Fruit fly (Drosophila melanogaster): ENCODE data around the gene CG32809.

The CG32809 gene

dm6 chrX:1695529-1696410, 3.2 kb upstream of the CG32809 start, which contains the start of gene a6:
TSS of gene a6 (minus strand) at chrX:1695889.
- no peak for TF ChIP-seq Hr83 (GFP tag; optimal IDR thresholded peaks at IDR 0.05; ENCODE audit: poor library complexity, severe bottlenecking)
- no peak for TF ChIP-seq jim (GFP tag; optimal IDR thresholded peaks at IDR 0.05)
- no peak for TF ChIP-seq HLH106 (tag; optimal IDR thresholded peaks at IDR 0.05)
- TF ChIP-seq dsf (GFP tag; optimal IDR thresholded peaks at IDR 0.05; ENCODE audit: borderline replicate concordance) = no peak
- no peak for TF ChIP-seq br (GFP tag; optimal IDR thresholded peaks at IDR 0.05)
- no peak for TF ChIP-seq fru (GFP tag; optimal IDR thresholded peaks at IDR 0.05)
- TF ChIP-seq pan (optimal IDR thresholded peaks at IDR 0.05) = no peak
- no peak for TF ChIP-seq Rel (GFP tag; optimal IDR thresholded peaks at IDR 0.05)
- peak; percentile 31 for TF ChIP-seq Rel (tag; optimal IDR thresholded peaks at IDR 0.05)
- TF ChIP-seq brk (GFP tag; optimal IDR thresholded peaks at IDR 0.05) = no peak
- no peak for TF ChIP-seq Dif (GFP tag; optimal IDR thresholded peaks at IDR 0.05; ENCODE audit: partially characterized antibody)
- peak; percentile 6 for TF ChIP-seq h (GFP tag; optimal IDR thresholded peaks at IDR 0.05)

dm6 chrX:1691475-1691874, 1.1 kb downstream of the CG32809 start:
- TF ChIP-seq lola (GFP tag; optimal IDR thresholded peaks at IDR 0.05) = no peak
- no peak for TF ChIP-seq CG32264 (GFP tag; optimal IDR thresholded peaks at IDR 0.05)
- TF ChIP-seq br (GFP tag; optimal IDR thresholded peaks at IDR 0.05) = no peak
- TF ChIP-seq Hr83 (GFP tag; optimal IDR thresholded peaks at IDR 0.05; ENCODE audit: poor library complexity, severe bottlenecking) = no peak
- TF ChIP-seq sage (GFP tag; optimal IDR thresholded peaks at IDR 0.05) = no peak
- no peak for TF ChIP-seq CG9705 (GFP tag; optimal IDR thresholded peaks at IDR 0.05)
- TF ChIP-seq pan (optimal IDR thresholded peaks at IDR 0.05) = no peak
- no peak for TF ChIP-seq N (GFP tag; optimal IDR thresholded peaks at IDR 0.05)
- no peak for TF ChIP-seq Hr78 (GFP tag; optimal IDR thresholded peaks at IDR 0.05)
- no peak for TF ChIP-seq dsf (GFP tag; optimal IDR thresholded peaks at IDR 0.05; ENCODE audit: borderline replicate concordance)
- no peak for TF ChIP-seq foxo (GFP tag; optimal IDR thresholded peaks at IDR 0.05)
- no peak for TF ChIP-seq fru (GFP tag; optimal IDR thresholded peaks at IDR 0.05)
- no peak for TF ChIP-seq ey (GFP tag; optimal IDR thresholded peaks at IDR 0.05)
- no peak for TF ChIP-seq HLH106 (tag; optimal IDR thresholded peaks at IDR 0.05)
- no peak for TF ChIP-seq rgr (GFP tag; optimal IDR thresholded peaks at IDR 0.05)
- TF ChIP-seq Rel (GFP tag; optimal IDR thresholded peaks at IDR 0.05) = no peak
- TF ChIP-seq Rel (tag; optimal IDR thresholded peaks at IDR 0.05) = no peak
- no peak for TF ChIP-seq Sp1 (GFP tag; optimal IDR thresholded peaks at IDR 0.05)
- TF ChIP-seq OdsH (GFP tag; optimal IDR thresholded peaks at IDR 0.05) = no peak

DNA sequence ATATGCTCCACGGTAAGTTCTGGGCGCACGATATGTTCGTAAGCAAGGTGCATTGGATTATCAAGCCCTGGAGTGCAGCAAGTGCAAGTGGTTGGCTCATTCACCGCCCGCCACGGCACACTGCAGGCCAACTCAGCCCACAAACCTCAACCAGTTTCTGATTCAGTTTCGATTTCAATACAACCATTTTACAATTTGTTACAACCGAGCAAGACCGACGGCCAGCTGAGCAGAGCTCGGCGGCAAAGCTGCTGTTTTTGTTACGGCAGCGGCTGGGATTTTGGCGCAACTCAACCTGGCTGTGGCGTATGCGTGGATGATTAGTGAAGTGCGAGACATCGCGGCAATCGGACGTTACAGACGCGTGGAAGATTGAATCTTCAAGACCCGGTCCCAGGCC, 6.3 kb downstream of the CG32809 start, which contains the start of gene b6:
TSS of gene b6 (plus strand) at position 320 of the 400 bp plus-strand sequence.
- TF ChIP-seq CrebA (GFP tag; optimal IDR thresholded peaks at IDR 0.05; ENCODE audit: borderline replicate concordance) (no peak), CG9705 (GFP tag; optimal IDR thresholded peaks at IDR 0.05) (no peak), Myc (optimal IDR thresholded peaks at IDR 0.05) (no peak), dmrt93B (GFP tag; optimal IDR thresholded peaks at IDR 0.05) (no peak), OdsH (GFP tag; optimal IDR thresholded peaks at IDR 0.05) (no peak), foxo (GFP tag; optimal IDR thresholded peaks at IDR 0.05) (no peak), fru (GFP tag; optimal IDR thresholded peaks at IDR 0.05) (no peak), pan (optimal IDR thresholded peaks at IDR 0.05) (no peak), lola (GFP tag; optimal IDR thresholded peaks at IDR 0.05) (no peak), sv (GFP tag; optimal IDR thresholded peaks at IDR 0.05) (no peak), Hnf4 (GFP tag; optimal IDR thresholded peaks at IDR 0.05) (no peak), rgr (GFP tag; optimal IDR thresholded peaks at IDR 0.05) (no peak), tai (GFP tag; optimal IDR thresholded peaks at IDR 0.05) (no peak), Vsx2 (GFP tag; optimal IDR thresholded peaks at IDR 0.05; ENCODE audit: partially characterized antibody) (no peak), GATAd (GFP tag; optimal IDR thresholded peaks at IDR 0.05) (no peak), brk (GFP tag; optimal IDR thresholded peaks at IDR 0.05) (no peak), woc (GFP tag; optimal IDR thresholded peaks at IDR 0.05) (no peak), Hr78 (GFP tag; optimal IDR thresholded peaks at IDR 0.05) (no peak), Mio (GFP tag; optimal IDR thresholded peaks at IDR 0.05) (no peak), jim (GFP tag; optimal IDR thresholded peaks at IDR 0.05) (no peak)

dm6 chrX:1681266-1681665, 11.3 kb downstream of the CG32809 start, which contains the start of gene CG14797:
TSS of gene CG14797 (plus strand) at chrX:1681566.
- no peak for TF ChIP-seq Rel (GFP tag; optimal IDR thresholded peaks at IDR 0.05)
- no peak for TF ChIP-seq Rel (tag; optimal IDR thresholded peaks at IDR 0.05)
- TF ChIP-seq Hr83 (GFP tag; optimal IDR thresholded peaks at IDR 0.05; ENCODE audit: poor library complexity, severe bottlenecking) = no peak
- no peak for TF ChIP-seq N (GFP tag; optimal IDR thresholded peaks at IDR 0.05)
- no peak for TF ChIP-seq Hnf4 (GFP tag; optimal IDR thresholded peaks at IDR 0.05)
- TF ChIP-seq jim (GFP tag; optimal IDR thresholded peaks at IDR 0.05) = no peak
- TF ChIP-seq dl (GFP tag; optimal IDR thresholded peaks at IDR 0.05; ENCODE audit: insufficient read depth in 1 of 2, partially characterized antibody in 2 of 2) = no peak
- TF ChIP-seq dmrt93B (GFP tag; optimal IDR thresholded peaks at IDR 0.05) = no peak

Data from whole organism, wandering third instar larva.